Worm (Caenorhabditis elegans): ENCODE results near the gene C07A9.12.

C07A9.12 gene

DNA sequence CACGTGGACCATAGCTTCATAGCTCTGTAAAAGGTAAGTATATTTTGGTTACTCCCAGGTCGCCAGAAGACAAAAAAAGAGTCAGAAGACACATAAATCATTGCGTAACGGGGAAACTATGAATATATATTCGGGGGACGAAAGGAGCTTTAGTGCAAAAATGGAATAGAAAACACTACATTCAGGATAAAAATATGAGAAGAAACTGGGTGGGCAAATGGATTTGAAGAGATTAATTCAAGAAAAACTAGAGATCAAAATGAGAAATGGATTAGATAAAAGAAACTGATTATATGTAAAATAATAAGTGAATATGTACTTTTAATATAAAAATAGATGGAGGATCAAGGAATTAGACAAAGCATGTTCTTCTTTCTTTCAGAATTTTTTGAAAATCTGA lies at the start of gene C07A9.12:
Gene C07A9.12, minus strand, starts transcription at position 101 of the 400 bp plus-strand sequence.
- no peak for TF ChIP-seq tbx-37 (GFP tag; conservative IDR thresholded peaks at IDR 0.05)
- no peak for TF ChIP-seq hmbx-1 (tag; optimal IDR thresholded peaks at IDR 0.05)
- no peak for TF ChIP-seq ceh-13 (GFP tag; optimal IDR thresholded peaks at IDR 0.05)
- TF ChIP-seq scrt-1 (GFP tag; IDR thresholded peaks at IDR 0.05), result no peak
- TF ChIP-seq ets-7 (tag; optimal IDR thresholded peaks at IDR 0.05), result no peak
- no peak for TF ChIP-seq tra-4 (tag; optimal IDR thresholded peaks at IDR 0.05)
- no peak for TF ChIP-seq flt-1 (GFP tag; IDR thresholded peaks at IDR 0.05)
- no peak for TF ChIP-seq sea-1 (GFP tag; conservative IDR thresholded peaks at IDR 0.05)
- TF ChIP-seq B0310.2 (tag; optimal IDR thresholded peaks at IDR 0.05), result no peak
- no peak for TF ChIP-seq ama-1 (optimal IDR thresholded peaks at IDR 0.05)
- TF ChIP-seq pes-1 (GFP tag; IDR thresholded peaks at IDR 0.05), result no peak
- no peak for TF ChIP-seq F13C5.2 (tag; optimal IDR thresholded peaks at IDR 0.05)
- no peak for TF ChIP-seq ceh-36 (tag; optimal IDR thresholded peaks at IDR 0.05)
- no peak for TF ChIP-seq hnd-1 (tag; optimal IDR thresholded peaks at IDR 0.05)

DNA sequence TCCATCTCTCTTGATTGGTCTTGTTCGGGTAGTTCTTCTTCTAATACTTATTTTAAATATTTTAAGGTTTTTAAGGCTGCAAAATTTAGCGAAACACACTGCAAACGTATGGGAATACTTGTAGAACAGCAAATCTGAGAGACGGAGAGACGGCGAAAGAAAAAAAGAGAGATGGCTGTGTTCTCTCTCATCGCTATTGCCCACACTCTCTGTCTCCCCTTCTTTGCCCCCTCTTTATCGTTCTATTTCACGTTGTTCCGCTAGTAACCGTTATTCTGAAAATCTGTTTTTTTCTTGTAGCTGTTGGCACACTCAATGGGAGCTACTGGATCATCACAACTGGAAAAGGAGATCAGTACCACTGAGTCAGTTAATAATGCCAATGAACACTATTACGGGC lies 49.0 kb upstream of the C07A9.12 start, which contains the start of gene usp-46:
Gene usp-46, plus strand, starts transcription at position 301 of the 400 bp plus-strand sequence.
- TF ChIP-seq hmbx-1 (tag; optimal IDR thresholded peaks at IDR 0.05) (no peak), ets-7 (tag; optimal IDR thresholded peaks at IDR 0.05) (no peak), pes-1 (GFP tag; IDR thresholded peaks at IDR 0.05) (no peak), hmg-4 (GFP tag; optimal IDR thresholded peaks at IDR 0.05) (no peak), tbx-11 (GFP tag; IDR thresholded peaks at IDR 0.05) (no peak), B0310.2 (tag; optimal IDR thresholded peaks at IDR 0.05) (no peak), tbx-37 (GFP tag; conservative IDR thresholded peaks at IDR 0.05) (no peak), ama-1 (optimal IDR thresholded peaks at IDR 0.05) (no peak), flt-1 (GFP tag; IDR thresholded peaks at IDR 0.05) (no peak), tra-4 (tag; optimal IDR thresholded peaks at IDR 0.05) (no peak), aly-1 (tag; optimal IDR thresholded peaks at IDR 0.05) (no peak)

DNA sequence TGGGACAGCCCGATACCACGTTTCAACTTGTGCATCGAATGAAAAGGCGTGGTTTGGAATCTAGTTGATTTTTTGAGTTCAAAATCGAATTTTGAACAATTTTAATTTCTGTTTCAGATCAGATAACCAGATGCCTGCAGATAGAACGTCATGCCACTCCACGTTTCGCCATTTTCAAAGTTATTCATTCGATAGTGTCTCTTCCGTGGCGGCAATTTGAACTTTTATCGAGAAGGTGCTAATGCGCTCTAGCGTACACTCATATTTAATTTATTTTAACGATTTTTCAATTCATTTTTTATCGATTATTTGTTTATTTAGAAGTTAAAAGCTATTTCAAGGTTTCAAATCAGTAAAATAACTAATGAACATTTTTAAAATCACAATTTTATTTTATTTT lies 48.6 kb upstream of the C07A9.12 start:
- TF ChIP-seq scrt-1 (GFP tag; IDR thresholded peaks at IDR 0.05) (no peak), flt-1 (GFP tag; IDR thresholded peaks at IDR 0.05) (no peak), ets-7 (tag; optimal IDR thresholded peaks at IDR 0.05) (no peak), aly-1 (tag; optimal IDR thresholded peaks at IDR 0.05) (no peak), sea-1 (GFP tag; conservative IDR thresholded peaks at IDR 0.05) (no peak), ceh-13 (GFP tag; optimal IDR thresholded peaks at IDR 0.05) (no peak), ama-1 (optimal IDR thresholded peaks at IDR 0.05) (no peak), tbx-37 (GFP tag; conservative IDR thresholded peaks at IDR 0.05) (no peak), hmg-4 (GFP tag; optimal IDR thresholded peaks at IDR 0.05) (no peak)

ce11 chrIII:9772394-9772793 lies 45.1 kb upstream of the C07A9.12 start:
- no peak for TF ChIP-seq hnd-1 (tag; optimal IDR thresholded peaks at IDR 0.05)
- no peak for TF ChIP-seq sea-1 (GFP tag; conservative IDR thresholded peaks at IDR 0.05)
- no peak for TF ChIP-seq B0310.2 (tag; optimal IDR thresholded peaks at IDR 0.05)
- TF ChIP-seq ets-7 (tag; optimal IDR thresholded peaks at IDR 0.05), result no peak
- no peak for TF ChIP-seq tbx-11 (GFP tag; IDR thresholded peaks at IDR 0.05)

- no peak for TF ChIP-seq pes-1 (GFP tag; IDR thresholded peaks at IDR 0.05)
- peak; percentile 68 for TF ChIP-seq ama-1 (optimal IDR thresholded peaks at IDR 0.05)
- TF ChIP-seq ceh-36 (tag; optimal IDR thresholded peaks at IDR 0.05), result no peak
- TF ChIP-seq tbx-11 (GFP tag; IDR thresholded peaks at IDR 0.05), result no peak
- TF ChIP-seq hmbx-1 (tag; optimal IDR thresholded peaks at IDR 0.05), result no peak
- no peak for TF ChIP-seq tra-4 (tag; optimal IDR thresholded peaks at IDR 0.05)
These were observed 43.3 kb upstream of the C07A9.12 start for ce11 chrIII:9770590-9770989.

- TF ChIP-seq ceh-13 (GFP tag; optimal IDR thresholded peaks at IDR 0.05), result no peak
- no peak for TF ChIP-seq ceh-36 (tag; optimal IDR thresholded peaks at IDR 0.05)
- TF ChIP-seq hmbx-1 (tag; optimal IDR thresholded peaks at IDR 0.05), result no peak
- no peak for TF ChIP-seq tbx-37 (GFP tag; conservative IDR thresholded peaks at IDR 0.05)
- TF ChIP-seq aly-1 (tag; optimal IDR thresholded peaks at IDR 0.05), result no peak
- no peak for TF ChIP-seq tra-4 (tag; optimal IDR thresholded peaks at IDR 0.05)
- TF ChIP-seq tbx-11 (GFP tag; IDR thresholded peaks at IDR 0.05), result no peak
- no peak for TF ChIP-seq hmg-4 (GFP tag; optimal IDR thresholded peaks at IDR 0.05)
- no peak for TF ChIP-seq B0310.2 (tag; optimal IDR thresholded peaks at IDR 0.05)
- no peak for TF ChIP-seq sea-1 (GFP tag; conservative IDR thresholded peaks at IDR 0.05)
- no peak for TF ChIP-seq hnd-1 (tag; optimal IDR thresholded peaks at IDR 0.05)
These were observed 40.7 kb upstream of the C07A9.12 start for ce11 chrIII:9768023-9768422.

DNA sequence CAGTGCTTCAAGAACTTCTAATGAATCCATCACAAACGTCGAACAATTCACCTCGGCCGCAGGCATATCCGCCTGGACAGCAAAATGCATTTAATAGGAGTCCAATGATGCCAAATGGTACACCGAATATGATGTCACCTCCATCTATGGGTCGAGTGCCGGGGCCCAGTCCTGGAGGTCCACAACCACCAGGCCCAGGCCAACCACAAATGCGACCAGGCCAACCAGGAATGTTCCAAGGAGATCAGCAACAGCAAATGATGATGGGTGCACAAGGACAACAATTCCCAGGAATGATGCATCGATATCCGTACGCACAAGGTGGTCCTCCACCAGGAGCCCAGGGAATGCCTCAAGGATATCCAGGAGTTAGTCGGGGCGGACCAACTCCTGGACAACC lies 39.8 kb upstream of the C07A9.12 start:
- no peak for TF ChIP-seq pes-1 (GFP tag; IDR thresholded peaks at IDR 0.05)
- no peak for TF ChIP-seq scrt-1 (GFP tag; IDR thresholded peaks at IDR 0.05)
- no peak for TF ChIP-seq tbx-37 (GFP tag; conservative IDR thresholded peaks at IDR 0.05)
- no peak for TF ChIP-seq ets-7 (tag; optimal IDR thresholded peaks at IDR 0.05)
- TF ChIP-seq aly-1 (tag; optimal IDR thresholded peaks at IDR 0.05), result no peak
- TF ChIP-seq F13C5.2 (tag; optimal IDR thresholded peaks at IDR 0.05), result no peak
- no peak for TF ChIP-seq B0310.2 (tag; optimal IDR thresholded peaks at IDR 0.05)
- no peak for TF ChIP-seq flt-1 (GFP tag; IDR thresholded peaks at IDR 0.05)
- TF ChIP-seq ceh-36 (tag; optimal IDR thresholded peaks at IDR 0.05), result no peak
- TF ChIP-seq ama-1 (optimal IDR thresholded peaks at IDR 0.05), result no peak
- no peak for TF ChIP-seq hnd-1 (tag; optimal IDR thresholded peaks at IDR 0.05)
- no peak for TF ChIP-seq ceh-13 (GFP tag; optimal IDR thresholded peaks at IDR 0.05)

- TF ChIP-seq hnd-1 (tag; optimal IDR thresholded peaks at IDR 0.05), result no peak
- TF ChIP-seq ceh-13 (GFP tag; optimal IDR thresholded peaks at IDR 0.05), result no peak
- no peak for TF ChIP-seq flt-1 (GFP tag; IDR thresholded peaks at IDR 0.05)
- TF ChIP-seq tra-4 (tag; optimal IDR thresholded peaks at IDR 0.05), result no peak
- no peak for TF ChIP-seq ets-7 (tag; optimal IDR thresholded peaks at IDR 0.05)
- TF ChIP-seq hmg-4 (GFP tag; optimal IDR thresholded peaks at IDR 0.05), result no peak
- TF ChIP-seq scrt-1 (GFP tag; IDR thresholded peaks at IDR 0.05), result no peak
- no peak for TF ChIP-seq ama-1 (optimal IDR thresholded peaks at IDR 0.05)
- TF ChIP-seq F13C5.2 (tag; optimal IDR thresholded peaks at IDR 0.05), result no peak
- no peak for TF ChIP-seq sea-1 (GFP tag; conservative IDR thresholded peaks at IDR 0.05)
- TF ChIP-seq B0310.2 (tag; optimal IDR thresholded peaks at IDR 0.05), result no peak
- TF ChIP-seq pes-1 (GFP tag; IDR thresholded peaks at IDR 0.05), result no peak
- TF ChIP-seq ceh-36 (tag; optimal IDR thresholded peaks at IDR 0.05), result no peak
- no peak for TF ChIP-seq tbx-11 (GFP tag; IDR thresholded peaks at IDR 0.05)
- no peak for TF ChIP-seq tbx-37 (GFP tag; conservative IDR thresholded peaks at IDR 0.05)
- no peak for TF ChIP-seq hmbx-1 (tag; optimal IDR thresholded peaks at IDR 0.05)
- no peak for TF ChIP-seq aly-1 (tag; optimal IDR thresholded peaks at IDR 0.05)
These were observed 38.8 kb upstream of the C07A9.12 start, which contains the start of gene cbp-1 for ce11 chrIII:9766175-9766574. cbp-1 (plus strand) TSS chrIII:9766509.
